Worm (Caenorhabditis elegans) whole organism, L3 larva: ENCODE data around the gene glna-2.

ENCODE experiments used
- R02D3.7 ChIP-seq: fragments of 150-350 bp; optimal IDR thresholded peaks from 2 replicates; lab custom pipeline; 2014; ENCODE audit warnings: missing biosample characterization, missing genetic modification characterization
- ZK546.5 ChIP-seq: sonication (generic microtip); optimal IDR thresholded peaks from 2 replicates; lab custom pipeline; 2017; ENCODE audit warnings: missing biosample characterization, missing genetic modification characterization
- ceh-16 ChIP-seq: sonication (generic microtip); optimal IDR thresholded peaks from 2 replicates; lab custom pipeline; 2017; ENCODE audit warnings: missing biosample characterization, missing genetic modification characterization
- ceh-28 ChIP-seq: fragments of 150-350 bp; optimal IDR thresholded peaks from 2 replicates; lab custom pipeline; 2014; ENCODE audit warnings: missing biosample characterization, missing genetic modification reagents, missing genetic modification characterization
- ceh-82 ChIP-seq: fragments of 150-350 bp; optimal IDR thresholded peaks from 2 replicates; lab custom pipeline; 2014; ENCODE audit warnings: missing biosample characterization, missing genetic modification characterization
- ceh-9 ChIP-seq: sonication (generic microtip); optimal IDR thresholded peaks from 2 replicates; lab custom pipeline; 2018; ENCODE audit warnings: missing biosample characterization, missing genetic modification characterization
- daf-12 ChIP-seq: fragments of 150-350 bp; optimal IDR thresholded peaks from 2 replicates; lab custom pipeline; 2014; ENCODE audit warnings: missing biosample characterization, missing genetic modification reagents, missing genetic modification characterization
- egl-27 ChIP-seq: sonication (generic microtip); optimal IDR thresholded peaks from 4 replicates; lab custom pipeline; 2017; ENCODE audit warnings: missing biosample characterization, missing genetic modification reagents, missing genetic modification characterization
- egl-5 ChIP-seq: fragments of 150-350 bp; optimal IDR thresholded peaks from 2 replicates; lab custom pipeline; 2017; ENCODE audit warnings: missing biosample characterization, missing genetic modification reagents, missing genetic modification characterization, inconsistent platforms
- elt-1 ChIP-seq: fragments of 150-350 bp; optimal IDR thresholded peaks from 2 replicates; lab custom pipeline; 2014; ENCODE audit warnings: missing biosample characterization, missing genetic modification characterization
- elt-2 ChIP-seq: sonication (generic microtip); optimal IDR thresholded peaks from 2 replicates; lab custom pipeline; 2016; ENCODE audit warnings: missing genetic modification reagents, mild to moderate bottlenecking, missing genetic modification characterization, missing compliant biosample characterization
- elt-3 ChIP-seq, 3 experiments: fragments of 150-350 bp in 1 of 3; sonication (generic microtip) in 2 of 3; optimal IDR thresholded peaks; 2 replicates in 2 of 3; 4 replicates in 1 of 3; lab custom pipeline; 2014 to 2017; ENCODE audit warnings: missing biosample characterization in 3 of 3, missing genetic modification characterization in 3 of 3
- eor-1 ChIP-seq, 2 experiments: fragments of 150-350 bp; optimal IDR thresholded peaks; 2 replicates each; lab custom pipeline; 2014 to 2018; ENCODE audit warnings: missing biosample characterization in 2 of 2, missing genetic modification characterization in 2 of 2
- fkh-10 ChIP-seq: sonication (generic microtip); optimal IDR thresholded peaks from 2 replicates; lab custom pipeline; 2017; ENCODE audit warnings: missing biosample characterization, missing genetic modification reagents, missing genetic modification characterization
- fos-1 ChIP-seq: fragments of 150-350 bp; optimal IDR thresholded peaks from 2 replicates; lab custom pipeline; 2014; ENCODE audit warnings: missing biosample characterization, missing genetic modification characterization
- hmg-11 ChIP-seq: sonication (generic microtip); optimal IDR thresholded peaks from 2 replicates; lab custom pipeline; 2016; ENCODE audit warnings: missing genetic modification characterization, missing compliant biosample characterization
- lin-39 ChIP-seq: fragments of 150-350 bp; optimal IDR thresholded peaks from 2 replicates; lab custom pipeline; 2018; ENCODE audit warnings: missing biosample characterization, missing genetic modification reagents, missing genetic modification characterization
- mdl-1 ChIP-seq: fragments of 150-350 bp; optimal IDR thresholded peaks from 2 replicates; lab custom pipeline; 2014; ENCODE audit warnings: missing biosample characterization, missing genetic modification characterization
- mml-1 ChIP-seq: fragments of 150-350 bp; sonication (generic microtip); optimal IDR thresholded peaks from 3 replicates; lab custom pipeline; 2014; ENCODE audit warnings: missing biosample characterization, missing genetic modification characterization
- nfya-1 ChIP-seq: sonication (generic microtip); optimal IDR thresholded peaks from 2 replicates; lab custom pipeline; 2017; ENCODE audit warnings: missing genetic modification characterization, mild to moderate bottlenecking, missing compliant biosample characterization, antibody characterized with exemption, moderate library complexity; ENCODE audit not compliant: insufficient read depth
- nhr-23 ChIP-seq: fragments of 150-350 bp; optimal IDR thresholded peaks from 2 replicates; lab custom pipeline; 2014; ENCODE audit warnings: missing biosample characterization, missing genetic modification reagents, missing genetic modification characterization
- nhr-237 ChIP-seq: fragments of 150-350 bp; optimal IDR thresholded peaks from 2 replicates; lab custom pipeline; 2014; ENCODE audit warnings: missing biosample characterization, missing genetic modification characterization
- nhr-25 ChIP-seq: sonication (generic microtip); optimal IDR thresholded peaks from 2 replicates; lab custom pipeline; 2017; ENCODE audit warnings: missing biosample characterization, missing genetic modification characterization
- nhr-28 ChIP-seq: fragments of 150-350 bp; optimal IDR thresholded peaks from 2 replicates; lab custom pipeline; 2014; ENCODE audit warnings: missing biosample characterization, missing genetic modification characterization
- nhr-43 ChIP-seq: sonication (generic microtip); optimal IDR thresholded peaks from 2 replicates; lab custom pipeline; 2016; ENCODE audit warnings: mild to moderate bottlenecking, missing genetic modification characterization, missing compliant biosample characterization; ENCODE audit not compliant: poor library complexity, severe bottlenecking
- nhr-67 ChIP-seq: fragments of 150-350 bp; optimal IDR thresholded peaks from 2 replicates; lab custom pipeline; 2014; ENCODE audit warnings: missing biosample characterization, missing genetic modification characterization
- nhr-76 ChIP-seq: fragments of 150-350 bp; sonication (generic microtip); optimal IDR thresholded peaks from 5 replicates; lab custom pipeline; 2014; ENCODE audit warnings: missing biosample characterization, missing genetic modification characterization
- nhr-77 ChIP-seq: fragments of 150-350 bp; optimal IDR thresholded peaks from 2 replicates; lab custom pipeline; 2014; ENCODE audit warnings: missing biosample characterization, missing genetic modification characterization
- sea-2 ChIP-seq: fragments of 150-350 bp; sonication (generic microtip); optimal IDR thresholded peaks from 4 replicates; lab custom pipeline; 2014; ENCODE audit warnings: missing biosample characterization, missing genetic modification reagents, missing genetic modification characterization
- snpc-4 ChIP-seq: fragments of 150-350 bp; optimal IDR thresholded peaks from 2 replicates; lab custom pipeline; 2014; ENCODE audit warnings: missing biosample characterization, missing genetic modification characterization
- tbx-2 ChIP-seq: sonication (generic microtip); optimal IDR thresholded peaks from 2 replicates; lab custom pipeline; 2016; ENCODE audit warnings: mild to moderate bottlenecking, missing genetic modification characterization, missing compliant biosample characterization
- unc-62 ChIP-seq: fragments of 150-350 bp; sonication (generic microtip); optimal IDR thresholded peaks from 4 replicates; lab custom pipeline; 2014; ENCODE audit warnings: missing biosample characterization, missing genetic modification reagents, missing genetic modification characterization
- zag-1 ChIP-seq: fragments of 150-350 bp; optimal IDR thresholded peaks from 2 replicates; lab custom pipeline; 2014; ENCODE audit warnings: missing biosample characterization, missing genetic modification characterization
- ztf-11 ChIP-seq: fragments of 150-350 bp; optimal IDR thresholded peaks from 2 replicates; lab custom pipeline; 2014; ENCODE audit warnings: missing biosample characterization, missing genetic modification characterization
- ztf-4 ChIP-seq: fragments of 150-350 bp; optimal IDR thresholded peaks from 2 replicates; lab custom pipeline; 2014; ENCODE audit warnings: missing biosample characterization, missing genetic modification characterization

glna-2 gene

DNA sequence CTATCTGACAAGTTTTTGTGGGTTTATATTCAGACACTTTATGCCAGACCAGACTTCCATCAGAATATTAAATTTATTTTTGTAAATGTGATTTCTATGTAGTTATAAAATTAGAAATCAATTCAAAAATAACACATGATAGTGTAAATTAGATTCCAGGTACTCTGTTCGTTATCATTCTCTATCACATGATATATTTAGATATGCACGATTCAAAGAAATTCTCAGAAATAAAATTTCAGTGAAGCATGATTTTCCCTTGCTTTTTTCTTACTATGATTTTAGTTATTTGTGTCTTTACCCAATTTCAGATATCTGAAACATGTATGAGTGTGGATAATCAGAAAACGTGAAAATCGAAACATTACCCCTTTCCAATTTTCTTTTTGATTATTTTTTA, 30.9 kb upstream of the glna-2 start:
- no peak for TF ChIP-seq unc-62
- TF ChIP-seq nhr-77 (tag; lab: Kevin White, UChicago) = no peak
- TF ChIP-seq ceh-9 (tag; lab: Kevin White, UChicago) = no peak
- TF ChIP-seq nhr-43 = no peak
- TF ChIP-seq snpc-4 (tag; lab: Kevin White, UChicago) = no peak
- no peak for TF ChIP-seq nhr-23

DNA sequence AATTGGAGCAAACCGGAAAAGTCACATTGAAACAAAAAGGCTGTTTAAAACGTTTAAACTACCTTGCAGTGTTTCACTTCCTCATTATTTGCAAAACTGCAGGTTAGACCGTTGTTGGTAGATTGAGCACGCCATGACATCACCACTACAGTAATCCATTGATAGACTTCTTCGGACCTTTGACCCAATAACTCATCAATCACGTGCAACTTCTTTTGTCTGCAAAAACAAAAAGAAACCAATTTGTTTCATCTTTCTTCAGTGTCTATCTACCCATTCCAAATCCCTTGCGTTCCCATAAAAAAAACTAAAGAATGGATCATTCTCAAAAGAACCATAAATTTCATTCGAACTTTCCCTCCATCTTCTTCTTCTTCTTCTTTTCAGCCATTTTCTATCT, 27.4 kb upstream of the glna-2 start:
- no peak for TF ChIP-seq elt-3 (tag; optimal IDR thresholded peaks at IDR 0.05; lab: Kevin White, UChicago)
- peak; percentile 3 for TF ChIP-seq lin-39 (tag; lab: Kevin White, UChicago)
- peak; percentile 51 for TF ChIP-seq egl-5 (tag; lab: Kevin White, UChicago)
- no peak for TF ChIP-seq nhr-237 (tag; lab: Kevin White, UChicago)
- TF ChIP-seq nhr-25 (tag; lab: Kevin White, UChicago) = no peak

DNA sequence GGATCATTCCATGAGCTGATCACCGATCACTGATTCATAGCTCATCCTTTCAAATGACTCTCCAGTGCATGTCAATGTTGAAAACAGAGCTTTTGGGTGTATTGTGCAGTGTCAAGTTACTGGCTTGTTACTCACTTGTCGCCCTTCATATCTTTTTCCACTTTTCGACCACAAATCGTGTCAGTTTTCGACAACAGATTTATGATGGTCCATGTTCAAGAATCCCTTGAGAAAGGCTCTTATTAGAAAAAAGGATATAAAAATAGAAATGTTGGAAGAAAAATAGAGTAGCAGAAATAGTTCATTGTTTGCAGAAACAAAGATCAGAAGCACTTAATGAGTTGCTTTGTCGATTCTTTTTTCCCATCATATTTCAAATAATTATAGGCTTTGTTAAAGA, 25.0 kb upstream of the glna-2 start:
- TF ChIP-seq nhr-67 (tag; lab: Kevin White, UChicago) (no peak), nhr-77 (tag; lab: Kevin White, UChicago) (no peak), ceh-16 (tag; lab: Kevin White, UChicago) (no peak), daf-12 (tag; lab: Kevin White, UChicago) (no peak), ceh-28 (tag; lab: Kevin White, UChicago) (no peak), tbx-2 (tag; lab: Kevin White, UChicago) (no peak), nhr-23 (no peak), ztf-4 (tag; lab: Kevin White, UChicago) (no peak), lin-39 (tag; lab: Kevin White, UChicago) (no peak), elt-3 (tag; optimal IDR thresholded peaks at IDR 0.05; lab: Kevin White, UChicago) (no peak)
- TF ChIP-seq, all 47 proteins: peak for 0

DNA sequence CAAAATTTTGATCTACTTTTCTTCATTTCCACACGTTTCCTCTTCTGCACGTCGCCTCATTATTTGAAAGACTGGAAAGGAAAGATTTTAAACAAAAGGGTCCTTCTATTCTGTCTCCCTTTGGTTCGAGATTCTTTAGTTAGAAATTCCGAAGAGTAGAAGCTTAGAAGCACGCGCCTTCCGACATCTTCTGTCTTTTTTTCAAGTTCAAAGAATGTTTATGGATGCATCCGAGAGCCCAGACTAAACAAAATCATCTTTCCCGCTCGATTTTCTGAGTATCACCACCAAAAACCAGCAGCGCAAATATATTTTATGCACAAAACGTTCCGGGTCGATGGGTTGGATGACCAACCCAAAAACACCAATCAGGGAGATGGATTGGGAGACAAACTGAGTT, 24.4 kb upstream of the glna-2 start:
- TF ChIP-seq sea-2 (GFP tag; lab: Kevin White, UChicago) (no peak), zag-1 (tag; lab: Kevin White, UChicago) (no peak), nhr-237 (tag; lab: Kevin White, UChicago) (no peak), nhr-23 (no peak), egl-27 (tag; lab: Kevin White, UChicago) (no peak), elt-2 (no peak), ceh-82 (tag; lab: Kevin White, UChicago) (no peak), ZK546.5 (tag; lab: Kevin White, UChicago) (no peak), nhr-25 (tag; lab: Kevin White, UChicago) (no peak), fos-1 (tag; lab: Kevin White, UChicago) (no peak), tbx-2 (tag; lab: Kevin White, UChicago) (no peak), lin-39 (tag; lab: Kevin White, UChicago) (no peak), nhr-28 (tag; lab: Kevin White, UChicago) (no peak), mml-1 (tag; lab: Kevin White, UChicago) (no peak), ceh-9 (tag; lab: Kevin White, UChicago) (no peak), elt-1 (no peak), ztf-11 (tag; lab: Kevin White, UChicago) (no peak), daf-12 (tag; lab: Kevin White, UChicago) (no peak), fkh-10 (no peak)

DNA sequence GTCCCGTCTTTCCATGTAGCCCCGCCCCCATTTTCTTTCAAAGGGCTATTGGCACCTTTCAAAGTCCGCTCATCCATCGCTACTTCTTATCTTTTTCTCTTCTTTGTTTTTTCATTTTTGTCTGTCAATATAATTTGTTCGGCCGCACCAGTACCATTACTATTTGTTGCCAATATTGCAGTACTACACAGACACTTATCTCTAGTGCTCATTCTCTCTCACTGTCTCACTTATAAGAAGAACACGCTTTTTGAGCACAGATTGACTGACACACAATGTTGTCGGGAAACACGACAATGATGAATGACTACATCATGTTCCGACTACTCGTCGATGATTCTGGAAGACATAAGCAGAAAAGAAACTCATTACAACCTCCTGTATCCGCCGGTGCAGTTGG, 23.4 kb upstream of the glna-2 start:
- TF ChIP-seq lin-39 (tag; lab: Kevin White, UChicago) = peak; percentile 44
- no peak for TF ChIP-seq R02D3.7 (tag; lab: Kevin White, UChicago)
- no peak for TF ChIP-seq nhr-76 (tag; lab: Kevin White, UChicago)
- no peak for TF ChIP-seq hmg-11 (tag; lab: Kevin White, UChicago)

DNA sequence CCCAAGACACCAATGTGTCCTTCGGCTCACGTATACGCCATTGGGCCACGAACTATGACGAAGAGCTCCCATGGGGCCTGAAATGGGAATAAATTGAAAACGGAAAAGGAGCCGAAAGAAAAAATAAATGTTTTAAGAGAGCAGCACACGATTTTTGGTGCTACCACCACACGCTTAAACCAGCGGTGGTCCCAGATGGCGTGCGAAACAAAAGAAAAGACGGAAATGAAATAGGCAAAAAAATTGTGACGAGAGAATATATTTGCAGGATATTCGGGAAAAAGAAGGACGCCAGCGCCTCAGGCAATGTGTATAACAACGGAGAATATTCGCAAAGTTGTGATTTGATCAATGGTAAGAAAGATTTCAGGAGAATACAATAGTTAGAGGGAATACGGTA, 21.5 kb upstream of the glna-2 start:
- TF ChIP-seq lin-39 (tag; lab: Kevin White, UChicago) (peak; percentile 44), nhr-43 (no peak), nhr-28 (tag; lab: Kevin White, UChicago) (no peak), elt-1 (no peak), eor-1 (tag; optimal IDR thresholded peaks at IDR 0.05; lab: Kevin White, UChicago) (no peak), nfya-1 (tag; lab: Kevin White, UChicago) (peak; percentile 6), egl-5 (tag; lab: Kevin White, UChicago) (no peak), elt-2 (no peak), elt-3 (tag; optimal IDR thresholded peaks at IDR 0.05; lab: Kevin White, UChicago) (no peak), mdl-1 (tag; lab: Kevin White, UChicago) (no peak)
- TF ChIP-seq, all 47 proteins: peak for 2
